Worm (Caenorhabditis elegans): Measurements from ENCODE around the gene perm-1.

The perm-1 gene

DNA sequence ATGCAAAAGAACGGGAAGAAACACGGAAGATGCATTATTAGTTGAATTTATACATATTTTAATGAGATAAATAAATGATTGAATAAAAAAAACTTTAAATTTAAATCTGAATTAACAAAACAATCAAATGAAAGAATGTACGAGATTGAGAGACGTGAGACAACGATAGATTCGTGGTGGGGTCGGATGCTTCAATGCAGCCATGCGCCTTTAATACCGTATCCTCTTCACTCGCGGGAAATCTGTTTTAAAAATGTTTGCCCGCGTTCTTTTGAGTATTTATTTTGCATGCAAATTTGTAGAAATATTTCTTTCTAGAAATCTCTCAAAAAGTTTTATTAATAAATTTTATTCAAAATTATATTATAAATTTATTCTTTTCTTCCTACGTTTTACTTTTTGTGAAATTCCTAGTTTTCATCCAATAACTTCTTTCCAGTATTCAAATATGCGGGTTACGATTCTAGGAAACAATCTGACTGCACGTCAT is at the start of gene perm-1:
Gene perm-1, plus strand, starts transcription at position 440 of the 490 bp plus-strand sequence.
- peak in 1 of 2 experiments; percentile 46 for TF ChIP-seq lsy-2 (tag; optimal IDR thresholded peaks at IDR 0.05)
- TF ChIP-seq sup-37 (GFP tag; optimal IDR thresholded peaks at IDR 0.05): no peak

DNA sequence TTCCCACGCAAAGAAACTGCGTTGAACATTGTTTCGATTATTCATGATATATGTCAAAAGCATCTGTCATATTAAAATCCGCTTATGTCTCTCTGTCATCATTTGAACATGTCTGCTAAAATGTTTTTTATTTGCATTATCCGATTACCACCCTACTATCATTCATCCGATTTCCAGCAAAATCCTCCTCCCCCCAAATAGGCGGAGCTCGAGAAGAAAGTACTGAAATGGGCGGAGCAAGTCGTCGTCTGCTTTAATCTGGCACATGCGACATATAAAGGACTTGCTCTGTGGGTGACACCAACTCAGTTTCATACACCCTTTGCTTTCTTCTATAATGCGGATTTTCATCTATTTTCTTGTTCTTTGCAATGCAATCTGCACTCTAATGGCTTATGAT is 48.6 kb upstream of the perm-1 start, which contains the start of gene T09A5.14:
Gene T09A5.14, plus strand, starts transcription at position 301 of the 400 bp plus-strand sequence.
- TF ChIP-seq lin-35 (GFP tag; optimal IDR thresholded peaks at IDR 0.05) (no peak), dsc-1 (tag; optimal IDR thresholded peaks at IDR 0.05) (peak; percentile 46), snu-23 (GFP tag; optimal IDR thresholded peaks at IDR 0.05) (no peak)

DNA sequence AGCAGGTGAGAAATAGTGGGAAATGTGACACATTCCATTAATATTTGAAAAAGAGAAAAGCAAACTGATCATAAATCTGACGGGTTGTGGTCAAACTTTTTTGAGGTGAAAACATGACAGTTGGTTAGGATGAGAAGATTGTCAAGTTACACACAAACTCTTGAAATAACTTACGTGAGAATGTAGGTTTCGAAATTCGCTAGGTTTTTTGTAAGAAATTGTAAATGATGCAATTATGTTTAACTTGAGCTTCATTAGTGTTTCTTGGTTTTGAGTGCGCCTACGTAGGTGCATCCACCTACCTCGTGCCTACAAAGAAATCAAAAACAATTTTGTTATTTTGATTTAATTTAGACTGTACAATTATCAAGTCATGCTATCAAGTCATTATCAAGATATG is 45.3 kb upstream of the perm-1 start, which contains the start of gene cex-2:
Gene cex-2, minus strand, starts transcription at position 101 of the 400 bp plus-strand sequence.
- TF ChIP-seq hlh-17 (GFP tag; optimal IDR thresholded peaks at IDR 0.05; ENCODE audit: borderline replicate concordance) (no peak), mef-2 (tag; optimal IDR thresholded peaks at IDR 0.05) (no peak), ceh-63 (GFP tag; optimal IDR thresholded peaks at IDR 0.05) (no peak), alr-1 (tag; optimal IDR thresholded peaks at IDR 0.05; ENCODE audit: borderline replicate concordance) (no peak), nhr-12 (tag; optimal IDR thresholded peaks at IDR 0.05) (no peak), unc-86 (tag; optimal IDR thresholded peaks at IDR 0.05) (no peak), fkh-4 (tag; optimal IDR thresholded peaks at IDR 0.05; ENCODE audit: borderline replicate concordance) (no peak), nhr-71 (tag; optimal IDR thresholded peaks at IDR 0.05) (no peak), snu-23 (GFP tag; optimal IDR thresholded peaks at IDR 0.05) (no peak), aha-1 (tag; optimal IDR thresholded peaks at IDR 0.05) (no peak), pqm-1 (tag; optimal IDR thresholded peaks at IDR 0.05) (no peak), fos-1 (tag; optimal IDR thresholded peaks at IDR 0.05) (no peak), nhr-90 (tag; optimal IDR thresholded peaks at IDR 0.05; ENCODE audit: poor library complexity) (no peak), sox-4 (tag; optimal IDR thresholded peaks at IDR 0.05) (no peak), isw-1 (GFP tag; IDR thresholded peaks at IDR 0.05) (no peak), C34B4.2 (tag; optimal IDR thresholded peaks at IDR 0.05) (no peak), skn-1 (tag; optimal IDR thresholded peaks at IDR 0.05) (no peak), ztf-11 (tag; optimal IDR thresholded peaks at IDR 0.05) (no peak), unc-130 (tag; optimal IDR thresholded peaks at IDR 0.05) (no peak)

DNA sequence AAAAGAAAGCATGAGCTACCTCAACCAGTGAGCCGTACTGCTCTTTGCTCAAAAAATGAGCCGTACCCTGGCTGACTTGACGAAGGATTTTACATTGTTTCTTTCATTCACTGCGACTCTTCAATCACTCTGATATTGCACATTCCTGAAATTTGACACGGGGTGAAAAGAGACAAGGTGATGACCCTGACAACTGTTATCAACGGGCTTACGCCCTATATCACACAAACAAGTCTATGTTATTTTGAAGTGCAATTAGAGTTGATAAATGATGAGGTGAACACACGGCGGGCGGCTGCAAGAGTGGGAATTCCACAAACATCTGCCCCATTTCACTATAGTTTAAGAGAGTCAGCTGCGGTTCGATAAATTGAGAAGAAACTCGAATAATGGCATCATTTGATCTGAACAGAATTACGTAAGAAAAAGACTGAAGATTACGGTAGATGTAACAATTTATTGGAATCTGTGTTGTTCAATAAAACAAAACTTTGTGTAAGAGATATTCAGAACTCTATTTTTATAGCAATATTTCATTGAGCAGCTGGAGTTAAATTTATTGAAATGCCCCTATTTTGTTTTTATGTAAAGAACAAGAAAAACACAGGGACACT is 43.9 kb upstream of the perm-1 start:
- TF ChIP-seq hlh-17 (GFP tag; optimal IDR thresholded peaks at IDR 0.05; ENCODE audit: borderline replicate concordance): no peak
- no peak for TF ChIP-seq snpc-4 (tag; optimal IDR thresholded peaks at IDR 0.05)
- TF ChIP-seq mef-2 (tag; optimal IDR thresholded peaks at IDR 0.05): no peak
- TF ChIP-seq Y116A8C.19 (tag; optimal IDR thresholded peaks at IDR 0.05; ENCODE audit: borderline replicate concordance): no peak
- TF ChIP-seq ces-1 (GFP tag; optimal IDR thresholded peaks at IDR 0.05): no peak
- no peak for TF ChIP-seq fos-1 (tag; optimal IDR thresholded peaks at IDR 0.05)
- TF ChIP-seq irx-1 (tag; optimal IDR thresholded peaks at IDR 0.05): peak; percentile 14
- peak; percentile 55 to 69 for TF ChIP-seq lsy-2 (tag; optimal IDR thresholded peaks at IDR 0.05)
- no peak for TF ChIP-seq sox-4 (tag; optimal IDR thresholded peaks at IDR 0.05)
- peak; percentile 29 for TF ChIP-seq C16A3.4 (tag; optimal IDR thresholded peaks at IDR 0.05)
- peak; percentile 30 for TF ChIP-seq sup-37 (GFP tag; optimal IDR thresholded peaks at IDR 0.05)
- TF ChIP-seq ztf-4 (tag; optimal IDR thresholded peaks at IDR 0.05): peak; percentile 55
- no peak for TF ChIP-seq nhr-84 (tag; optimal IDR thresholded peaks at IDR 0.05)
- TF ChIP-seq C04F5.9 (tag; optimal IDR thresholded peaks at IDR 0.05): peak; percentile 28
- no peak for TF ChIP-seq C34B4.2 (tag; optimal IDR thresholded peaks at IDR 0.05)
- no peak for TF ChIP-seq nhr-12 (tag; optimal IDR thresholded peaks at IDR 0.05)
- no peak for TF ChIP-seq nhr-237 (tag; optimal IDR thresholded peaks at IDR 0.05)
- no peak for TF ChIP-seq unc-86 (tag; optimal IDR thresholded peaks at IDR 0.05)
- TF ChIP-seq elt-2 (tag; optimal IDR thresholded peaks at IDR 0.05): no peak
- peak; percentile 47 for TF ChIP-seq nhr-47 (tag; optimal IDR thresholded peaks at IDR 0.05)
- TF ChIP-seq lin-39 (tag; optimal IDR thresholded peaks at IDR 0.05): peak; percentile 88
- peak; percentile 11 for TF ChIP-seq xbp-1 (tag; optimal IDR thresholded peaks at IDR 0.05)
- TF ChIP-seq snu-23 (GFP tag; optimal IDR thresholded peaks at IDR 0.05): peak; percentile 63
- TF ChIP-seq efl-1 (optimal IDR thresholded peaks at IDR 0.05): peak in 1 of 2 experiments; percentile 19
- TF ChIP-seq efl-1 (GFP tag; optimal IDR thresholded peaks at IDR 0.05 in 1 of 2): no peak
- no peak for TF ChIP-seq egl-27 (tag; optimal IDR thresholded peaks at IDR 0.05)
- no peak for TF ChIP-seq zag-1 (tag; optimal IDR thresholded peaks at IDR 0.05)
- peak; percentile 71 for TF ChIP-seq tbx-2 (tag; optimal IDR thresholded peaks at IDR 0.05)
- no peak for TF ChIP-seq mab-9 (GFP tag; IDR thresholded peaks at IDR 0.05)
- no peak for TF ChIP-seq egl-13 (tag; optimal IDR thresholded peaks at IDR 0.05)
- no peak for TF ChIP-seq ceh-63 (GFP tag; optimal IDR thresholded peaks at IDR 0.05)
- TF ChIP-seq ceh-82 (tag; optimal IDR thresholded peaks at IDR 0.05): no peak
- TF ChIP-seq ceh-88 (GFP tag; IDR thresholded peaks at IDR 0.05): no peak

Measured in whole organism, L1 larva.